Worm (Caenorhabditis elegans): Measurements from ENCODE around the gene B0303.11.

ce11 chrIII:8678371-8678770 lies 31.8 kb downstream of the B0303.11 start:
- peak; percentile 21 for TF ChIP-seq ama-1 (optimal IDR thresholded peaks at IDR 0.05)
- TF ChIP-seq snpc-4 (tag; optimal IDR thresholded peaks at IDR 0.05), result no peak
- peak; percentile 58 for TF ChIP-seq dve-1 (tag; optimal IDR thresholded peaks at IDR 0.05; ENCODE audit: insufficient read depth)
- TF ChIP-seq nhr-41 (GFP tag; IDR thresholded peaks at IDR 0.05), result peak; percentile 87
- TF ChIP-seq ceh-82 (tag; optimal IDR thresholded peaks at IDR 0.05), result no peak
- peak; percentile 90 for TF ChIP-seq arid-1 (GFP tag; conservative IDR thresholded peaks at IDR 0.05)
- TF ChIP-seq nhr-6 (tag; optimal IDR thresholded peaks at IDR 0.05), result peak; percentile 30
- peak; percentile 78 for TF ChIP-seq ZK337.2 (GFP tag; IDR thresholded peaks at IDR 0.05)
- TF ChIP-seq attf-4 (tag; optimal IDR thresholded peaks at IDR 0.05), result no peak
- no peak for TF ChIP-seq nhr-76 (tag; optimal IDR thresholded peaks at IDR 0.05)
- no peak for TF ChIP-seq unc-39 (tag; optimal IDR thresholded peaks at IDR 0.05)
- TF ChIP-seq lsy-2 (tag; optimal IDR thresholded peaks at IDR 0.05), result peak; percentile 36 to 68
- peak; percentile 39 for TF ChIP-seq nhr-11 (tag; optimal IDR thresholded peaks at IDR 0.05)
- TF ChIP-seq unc-130 (GFP tag; optimal IDR thresholded peaks at IDR 0.05), result peak; percentile 60

Data from whole organism, L4 larva.